Fruit fly (Drosophila melanogaster): Measurements from ENCODE around the gene CG42813.
A peak's percentile ranks its signal among the peaks of the same experiment; 100 is the strongest.

CG42813 gene

DNA sequence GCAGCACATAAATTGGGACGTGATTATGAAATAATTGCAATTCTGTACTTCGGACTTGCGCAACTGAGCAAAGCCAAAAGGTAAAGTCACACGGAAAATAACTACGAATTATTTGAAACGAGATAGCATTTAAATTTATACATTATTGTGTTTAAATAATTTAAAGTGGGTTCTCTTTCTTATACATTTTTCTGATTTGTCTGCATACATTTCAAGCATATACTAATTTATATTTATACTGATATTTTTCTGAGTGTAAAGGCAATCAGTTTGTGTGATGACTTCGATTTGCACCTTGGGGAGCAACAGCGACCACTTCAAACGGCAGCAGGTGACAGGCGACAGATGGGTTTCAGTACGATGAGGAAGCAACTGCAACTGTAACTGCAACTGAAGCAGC lies 2.9 kb downstream of the CG42813 start:
- TF ChIP-seq CG4318 (GFP tag; optimal IDR thresholded peaks at IDR 0.05), result no peak
- no peak for TF ChIP-seq lz (GFP tag; optimal IDR thresholded peaks at IDR 0.05)
- TF ChIP-seq Met (GFP tag; optimal IDR thresholded peaks at IDR 0.05), result peak; percentile 13
- no peak for TF ChIP-seq CG6163 (GFP tag; IDR thresholded peaks at IDR 0.05)
- TF ChIP-seq Hr38 (GFP tag; optimal IDR thresholded peaks at IDR 0.05), result no peak
- peak; percentile 73 for TF ChIP-seq Eip78C (GFP tag)
- TF ChIP-seq CG6276 (GFP tag; optimal IDR thresholded peaks at IDR 0.05), result no peak
- peak; percentile 57 for TF ChIP-seq svp (GFP tag)
- no peak for TF ChIP-seq acj6 (GFP tag; optimal IDR thresholded peaks at IDR 0.05)
- peak; percentile 23 for TF ChIP-seq Ets96B (tag; optimal IDR thresholded peaks at IDR 0.05)

DNA sequence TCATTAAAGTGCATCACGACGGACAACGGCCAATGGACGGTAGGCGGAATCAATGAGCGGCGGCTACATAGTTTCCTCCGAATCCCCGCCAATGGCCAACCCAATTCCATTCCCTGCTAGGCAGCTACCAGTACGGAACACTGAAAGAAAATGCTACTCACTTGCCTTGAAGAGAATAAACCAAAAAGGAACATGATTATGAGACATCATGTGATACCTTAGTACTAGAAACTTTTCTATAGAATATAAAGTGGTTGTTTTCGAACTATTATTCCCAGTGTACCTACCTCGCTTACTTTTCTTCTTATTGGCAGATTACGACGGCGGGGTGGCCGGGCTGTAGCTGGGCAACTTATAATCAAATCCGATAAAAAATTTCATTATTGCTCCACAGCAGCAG lies 3.6 kb downstream of the CG42813 start:
- TF ChIP-seq CG6854 (GFP tag; optimal IDR thresholded peaks at IDR 0.05) (no peak), acj6 (GFP tag; optimal IDR thresholded peaks at IDR 0.05) (peak; percentile 66), dac (GFP tag; optimal IDR thresholded peaks at IDR 0.05) (no peak), net (GFP tag; optimal IDR thresholded peaks at IDR 0.05) (peak; percentile 59), CG32006 (GFP tag; optimal IDR thresholded peaks at IDR 0.05) (peak; percentile 65), Sox102F (GFP tag; optimal IDR thresholded peaks at IDR 0.05) (peak; percentile 53), achi (GFP tag; optimal IDR thresholded peaks at IDR 0.05) (peak; percentile 73), CG6792 (GFP tag; optimal IDR thresholded peaks at IDR 0.05) (peak; percentile 67), salr (GFP tag; optimal IDR thresholded peaks at IDR 0.05) (peak; percentile 42 to 46), vri (GFP tag; optimal IDR thresholded peaks at IDR 0.05) (no peak), CG31627 (GFP tag; optimal IDR thresholded peaks at IDR 0.05) (peak; percentile 61), CG16779 (tag; optimal IDR thresholded peaks at IDR 0.05) (no peak), Met (GFP tag; optimal IDR thresholded peaks at IDR 0.05) (peak; percentile 71), Ets96B (tag; optimal IDR thresholded peaks at IDR 0.05) (peak; percentile 69), svp (GFP tag) (peak; percentile 83), Eip78C (GFP tag) (peak; percentile 92), Ets21C (GFP tag; optimal IDR thresholded peaks at IDR 0.05) (peak; percentile 28), Hr4 (GFP tag; optimal IDR thresholded peaks at IDR 0.05) (peak; percentile 55), Hr38 (GFP tag; optimal IDR thresholded peaks at IDR 0.05) (no peak), ss (GFP tag; optimal IDR thresholded peaks at IDR 0.05) (peak; percentile 37 to 69), fkh (GFP tag; optimal IDR thresholded peaks at IDR 0.05) (no peak), CG8119 (GFP tag; IDR thresholded peaks at IDR 0.05) (no peak), esn (GFP tag; optimal IDR thresholded peaks at IDR 0.05) (peak; percentile 73), CG4318 (GFP tag; optimal IDR thresholded peaks at IDR 0.05) (no peak), CG8632 (GFP tag; optimal IDR thresholded peaks at IDR 0.05) (peak; percentile 47), pdm3 (GFP tag; optimal IDR thresholded peaks at IDR 0.05) (peak; percentile 61), CG6163 (GFP tag; IDR thresholded peaks at IDR 0.05) (peak; percentile 87), CG6276 (GFP tag; optimal IDR thresholded peaks at IDR 0.05) (peak; percentile 66), eg (GFP tag; IDR thresholded peaks at IDR 0.05) (peak; percentile 76), CG8319 (GFP tag; optimal IDR thresholded peaks at IDR 0.05) (peak; percentile 58), Eip75B (GFP tag; optimal IDR thresholded peaks at IDR 0.05) (peak; percentile 70), Gug (GFP tag; IDR thresholded peaks at IDR 0.05) (0 out of 2 replicates have a peak, but pooled peaks have one; percentile 36), CG6808 (GFP tag; optimal IDR thresholded peaks at IDR 0.05) (peak; percentile 58), Smox (GFP tag; optimal IDR thresholded peaks at IDR 0.05) (peak; percentile 56), CG7368 (GFP tag; optimal IDR thresholded peaks at IDR 0.05) (peak; percentile 62), topi (GFP tag; optimal IDR thresholded peaks at IDR 0.05) (peak; percentile 69), OdsH (GFP tag; optimal IDR thresholded peaks at IDR 0.05) (peak; percentile 64), CG3919 (GFP tag; optimal IDR thresholded peaks at IDR 0.05) (peak; percentile 75), cyc (GFP tag; optimal IDR thresholded peaks at IDR 0.05) (peak; percentile 64), fd85E (GFP tag; optimal IDR thresholded peaks at IDR 0.05) (no peak), Lpt (GFP tag; optimal IDR thresholded peaks at IDR 0.05) (peak; percentile 43), CG11762 (GFP tag; optimal IDR thresholded peaks at IDR 0.05; ENCODE audit: insufficient read depth) (peak; percentile 29), CG11294 (GFP tag; IDR thresholded peaks at IDR 0.05) (no peak), dsx (GFP tag; optimal IDR thresholded peaks at IDR 0.05; ENCODE audit: poor library complexity, severe bottlenecking) (peak; percentile 68), fd59A (GFP tag; optimal IDR thresholded peaks at IDR 0.05) (peak; percentile 51), CG10631 (GFP tag; optimal IDR thresholded peaks at IDR 0.05) (peak; percentile 65), CG10669 (GFP tag; optimal IDR thresholded peaks at IDR 0.05) (peak; percentile 70), lz (GFP tag; optimal IDR thresholded peaks at IDR 0.05) (peak; percentile 59), CG9139 (GFP tag; optimal IDR thresholded peaks at IDR 0.05) (no peak)

Data from whole organism, prepupa.